Fruit fly (Drosophila melanogaster) whole organism, adult: ENCODE data around the gene CG13048.

Source experiments
- CG11617 ChIP-seq: fragments of 200-800 bp; sonication (Bioruptor generic); optimal IDR thresholded peaks from 2 replicates; lab custom pipeline; 2017; ENCODE audit warnings: mild to moderate bottlenecking, missing biosample characterization, missing genetic modification reagents, missing genetic modification characterization
- CG33017 ChIP-seq: fragments of 200-800 bp; sonication (Bioruptor generic); optimal IDR thresholded peaks from 2 replicates; lab custom pipeline; 2018; ENCODE audit warnings: missing biosample characterization, mild to moderate bottlenecking, missing genetic modification characterization, moderate library complexity
- CG7045 ChIP-seq: fragments of 200-800 bp; sonication (Bioruptor generic); optimal IDR thresholded peaks from 2 replicates; lab custom pipeline; 2017; ENCODE audit warnings: missing biosample characterization, mild to moderate bottlenecking, missing genetic modification characterization
- CG7101 ChIP-seq: fragments of 200-800 bp; sonication (Bioruptor generic); optimal IDR thresholded peaks from 2 replicates; lab custom pipeline; 2018; ENCODE audit warnings: missing biosample characterization, mild to moderate bottlenecking, missing genetic modification characterization, moderate library complexity
- Clk ChIP-seq: fragments of 200-800 bp; sonication (Bioruptor generic); optimal IDR thresholded peaks from 2 replicates; lab custom pipeline; 2017; ENCODE audit warnings: missing biosample characterization, missing genetic modification characterization
- Crg-1 ChIP-seq: fragments of 200-800 bp; sonication (Bioruptor generic); optimal IDR thresholded peaks from 2 replicates; lab custom pipeline; 2016; ENCODE audit warnings: missing biosample characterization, missing genetic modification characterization
- Hr96 ChIP-seq: fragments of 200-800 bp; sonication (Bioruptor generic); optimal IDR thresholded peaks from 2 replicates; lab custom pipeline; 2016; ENCODE audit warnings: missing biosample characterization, missing genetic modification characterization
- cic ChIP-seq: fragments of 200-800 bp; sonication (Bioruptor generic); optimal IDR thresholded peaks from 2 replicates; lab custom pipeline; 2017; ENCODE audit warnings: missing biosample characterization, mild to moderate bottlenecking, missing genetic modification characterization, moderate library complexity
- ovo ChIP-seq: fragments of 200-800 bp; sonication (Bioruptor generic); optimal IDR thresholded peaks from 2 replicates; lab custom pipeline; 2016; ENCODE audit warnings: missing biosample characterization, missing genetic modification characterization
- pad ChIP-seq: fragments of 200-800 bp; sonication (Bioruptor generic); optimal IDR thresholded peaks from 3 replicates; lab custom pipeline; 2017; ENCODE audit warnings: missing biosample characterization, missing genetic modification characterization, mild to moderate bottlenecking, moderate library complexity, missing genetic modification reagents
- tj ChIP-seq: fragments of 200-800 bp; sonication (Bioruptor generic); optimal IDR thresholded peaks from 3 replicates; lab custom pipeline; 2017; ENCODE audit warnings: missing biosample characterization, mild to moderate bottlenecking, missing genetic modification characterization, moderate library complexity

dm6 chr3L:16272338-16272959 lies 11.3 kb downstream of the CG13048 start, which contains the start of gene CG13066:
- no peak for TF ChIP-seq tj
- TF ChIP-seq Hr96 (GFP tag; lab: Kevin White, UChicago), result no peak
- TF ChIP-seq Crg-1 (GFP tag; lab: Kevin White, UChicago), result no peak
- no peak for TF ChIP-seq CG33017 (tag; lab: Kevin White, UChicago)
- TF ChIP-seq Clk, result no peak
- TF ChIP-seq pad (GFP tag; lab: Kevin White, UChicago), result no peak
- no peak for TF ChIP-seq CG11617 (GFP tag; lab: Kevin White, UChicago)
- no peak for TF ChIP-seq ovo (GFP tag; lab: Kevin White, UChicago)
- no peak for TF ChIP-seq CG7045
- TF ChIP-seq cic, result no peak
- no peak for TF ChIP-seq CG7101 (tag; lab: Kevin White, UChicago)
